Worm (Caenorhabditis elegans): Measurements from ENCODE around the gene K02E7.10.
"Not testable (repeated sequence)": the region's sequence is repeated elsewhere in the genome, so short reads cannot be mapped to it uniquely, and the experiment has no call there.

K02E7.10 gene

DNA sequence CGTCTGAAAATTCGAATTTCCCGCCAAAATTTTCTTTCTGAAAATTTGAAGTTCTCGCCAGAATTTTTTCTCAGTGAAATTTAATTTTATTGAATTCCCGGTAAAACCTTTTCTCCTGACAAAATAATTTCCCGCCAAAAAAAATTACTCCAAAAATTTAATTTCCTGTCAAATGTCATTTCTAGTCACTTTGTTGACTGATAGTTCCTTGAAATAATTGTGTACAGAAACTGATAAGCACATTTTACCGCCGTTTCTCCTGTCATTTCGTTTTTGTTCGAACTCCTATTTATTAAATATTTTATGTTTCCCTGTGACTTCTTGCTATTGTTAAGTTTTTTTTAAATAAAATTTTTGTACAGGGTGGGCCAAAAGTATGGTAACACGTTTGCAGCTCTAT, 2.9 kb downstream of the K02E7.10 start:
- no peak for TF ChIP-seq ceh-8 (GFP tag; optimal IDR thresholded peaks at IDR 0.05)
- no peak for TF ChIP-seq unc-62 (GFP tag; optimal IDR thresholded peaks at IDR 0.05)
- TF ChIP-seq swsn-7 (tag; optimal IDR thresholded peaks at IDR 0.05) = no peak
- TF ChIP-seq nhr-237 (tag; optimal IDR thresholded peaks at IDR 0.05) = no peak
- no peak for TF ChIP-seq ama-1 (optimal IDR thresholded peaks at IDR 0.05)
- TF ChIP-seq C04F5.9 (tag; optimal IDR thresholded peaks at IDR 0.05) = no peak
- TF ChIP-seq aly-2 (tag; optimal IDR thresholded peaks at IDR 0.05) = no peak
- no peak for TF ChIP-seq Y116A8C.19 (tag; optimal IDR thresholded peaks at IDR 0.05; ENCODE audit: borderline replicate concordance)

DNA sequence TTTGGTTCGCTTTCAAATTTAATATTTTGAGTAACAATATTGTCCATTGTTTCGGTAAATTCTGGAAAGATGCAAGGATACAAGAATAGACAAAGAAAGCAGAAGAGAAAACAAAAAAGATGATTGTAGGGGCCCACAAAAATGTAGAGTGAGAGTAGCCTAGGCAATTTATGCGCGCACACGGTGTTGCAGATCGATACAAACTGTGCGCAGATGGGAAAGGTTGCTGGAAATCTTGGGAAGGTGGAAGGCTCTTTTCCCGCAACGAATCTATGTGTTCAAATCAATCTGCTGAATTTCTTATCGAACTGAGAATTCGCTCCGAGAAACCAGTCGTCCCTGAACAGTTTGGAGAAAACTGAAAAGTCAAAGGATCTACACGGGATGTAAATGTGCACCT, 6.1 kb downstream of the K02E7.10 start, which contains the start of gene btb-10:
btb-10 (minus strand) TSS at position 101 of the 400 bp plus-strand sequence.
- TF ChIP-seq pax-3, vab-15, hlh-4 (tag; optimal IDR thresholded peaks at IDR 0.05): not testable (repeated sequence)

DNA sequence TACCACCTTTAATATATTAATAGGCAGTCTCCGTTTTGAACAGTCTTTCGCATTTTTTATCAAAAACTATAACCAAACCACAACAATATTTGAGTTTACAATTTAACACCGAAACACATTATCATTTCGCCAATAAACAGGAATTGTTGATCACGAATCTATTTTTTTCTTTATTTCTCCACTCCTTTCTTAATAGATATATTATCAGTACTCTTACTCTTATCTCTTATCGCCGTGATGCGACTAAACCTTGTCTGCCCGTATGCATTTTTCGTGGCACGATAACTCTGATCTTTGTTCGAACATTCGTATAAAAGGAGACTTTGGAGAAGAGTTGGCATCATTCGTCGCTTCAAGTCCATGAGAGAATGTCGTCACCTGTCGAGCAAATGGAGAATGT, 10.0 kb downstream of the K02E7.10 start:
- TF ChIP-seq tlp-1 (tag; optimal IDR thresholded peaks at IDR 0.05) = no peak
- no peak for TF ChIP-seq hlh-17 (GFP tag; optimal IDR thresholded peaks at IDR 0.05; ENCODE audit: borderline replicate concordance)
- no peak for TF ChIP-seq sup-37 (GFP tag; optimal IDR thresholded peaks at IDR 0.05)
- TF ChIP-seq pqm-1 (tag; optimal IDR thresholded peaks at IDR 0.05) = peak; percentile 2
- TF ChIP-seq sox-4 (tag; optimal IDR thresholded peaks at IDR 0.05) = no peak
- peak; percentile 3 for TF ChIP-seq nhr-90 (tag; optimal IDR thresholded peaks at IDR 0.05; ENCODE audit: poor library complexity)
- TF ChIP-seq elt-2 (tag; optimal IDR thresholded peaks at IDR 0.05) = peak; percentile 99
- peak; percentile 46 for TF ChIP-seq lin-14 (GFP tag; optimal IDR thresholded peaks at IDR 0.05)
- TF ChIP-seq nhr-20 (tag; optimal IDR thresholded peaks at IDR 0.05) = peak; percentile 45
- peak; percentile 51 for TF ChIP-seq nhr-71 (tag; optimal IDR thresholded peaks at IDR 0.05)
- TF ChIP-seq elt-3 (tag; optimal IDR thresholded peaks at IDR 0.05) = peak in 5 of 6 experiments; percentile 9 to 71 (median 41)

DNA sequence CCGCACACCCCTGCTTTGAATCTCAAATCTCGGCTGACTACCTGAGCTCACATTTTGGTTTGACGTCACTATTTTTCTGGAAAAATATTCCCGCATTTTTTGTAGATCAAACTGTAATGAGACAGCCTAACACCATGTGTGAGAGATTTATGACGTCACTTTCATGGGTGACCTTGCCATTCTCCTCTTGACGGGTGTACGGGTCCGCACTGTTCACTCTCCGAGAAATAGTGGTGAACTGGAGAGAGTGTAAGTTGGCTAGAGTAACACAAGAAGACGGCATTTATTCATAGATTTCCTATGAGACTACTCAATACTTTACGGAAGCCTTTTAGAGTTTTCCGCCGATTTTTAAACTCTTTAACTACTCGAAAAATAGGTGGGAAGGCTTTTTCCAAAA, 12.1 kb downstream of the K02E7.10 start, which contains the start of gene K02E7.7:
K02E7.7 (plus strand) TSS at position 301 of the 400 bp plus-strand sequence.
- TF ChIP-seq ztf-4 (tag; optimal IDR thresholded peaks at IDR 0.05); egl-13 (tag; optimal IDR thresholded peaks at IDR 0.05); fkh-4 (tag; optimal IDR thresholded peaks at IDR 0.05; ENCODE audit: borderline replicate concordance): not testable (repeated sequence)

DNA sequence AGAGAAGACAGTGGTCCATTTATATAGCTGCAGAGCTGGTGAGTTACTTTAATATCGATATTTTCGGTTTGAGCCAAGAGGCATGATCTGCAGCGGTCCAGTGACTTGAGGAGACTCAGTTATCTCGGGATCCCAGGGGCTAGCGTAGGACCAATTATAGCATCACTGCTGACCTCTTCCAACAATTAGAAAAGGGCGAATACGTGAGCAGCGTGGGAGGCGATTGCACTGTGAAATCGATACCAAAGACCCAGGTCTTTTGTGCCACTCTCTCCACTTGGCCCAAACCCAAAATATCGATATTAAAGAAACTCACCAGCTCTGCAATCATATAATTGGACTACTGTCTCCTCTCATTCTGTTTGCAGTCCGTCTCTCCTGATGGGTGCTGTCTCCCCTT, 17.0 kb downstream of the K02E7.10 start, which contains the start of gene fbxb-40:
fbxb-40 (minus strand) TSS at position 101 of the 400 bp plus-strand sequence.
- no peak for TF ChIP-seq ztf-11 (tag; optimal IDR thresholded peaks at IDR 0.05)
- no peak for TF ChIP-seq ceh-90 (tag; optimal IDR thresholded peaks at IDR 0.05)

DNA sequence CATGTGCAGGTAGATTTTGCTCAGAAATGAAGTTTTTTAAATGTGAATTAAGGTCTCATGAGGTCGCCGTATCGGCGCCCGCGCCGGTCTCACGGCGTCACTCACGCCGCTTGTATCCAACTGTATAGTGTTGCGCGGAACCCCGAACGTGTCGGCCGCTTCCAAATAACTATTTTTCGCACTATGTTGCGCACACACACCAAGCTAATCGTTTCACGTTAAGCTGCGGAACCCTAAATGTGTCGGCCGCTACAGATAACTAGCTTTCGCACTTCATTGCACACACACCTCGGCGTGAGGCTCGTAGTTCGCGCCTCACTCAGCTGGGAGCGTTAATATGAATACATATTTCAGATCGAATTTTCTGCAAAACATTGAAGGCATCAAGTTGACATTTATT, 19.9 kb downstream of the K02E7.10 start:
- TF ChIP-seq unc-130 (tag; optimal IDR thresholded peaks at IDR 0.05) (no peak), efl-1 (optimal IDR thresholded peaks at IDR 0.05) (no peak), efl-1 (GFP tag; optimal IDR thresholded peaks at IDR 0.05 in 1 of 2) (peak in 1 of 2 experiments; percentile 34)

DNA sequence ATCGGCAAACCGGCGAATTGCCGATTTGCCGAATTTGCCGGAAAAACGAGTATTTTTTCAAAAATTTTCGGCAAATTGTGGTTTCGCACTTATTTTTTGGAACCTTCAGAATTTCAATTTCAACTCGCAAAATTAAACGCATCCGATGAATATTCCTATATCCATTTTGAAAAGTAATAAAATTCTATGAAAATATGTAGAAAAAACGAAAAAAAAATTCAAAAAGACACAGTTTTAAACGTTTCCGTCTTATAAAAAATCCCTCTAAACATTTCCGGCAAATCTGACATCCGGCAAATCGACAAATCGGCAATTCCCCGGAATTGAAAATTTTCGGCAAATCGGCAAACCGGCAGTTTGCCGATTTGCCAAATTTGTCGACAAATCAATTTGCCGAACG, 21.1 kb downstream of the K02E7.10 start, which contains the start of gene str-148:
str-148 (plus strand) TSS at position 301 of the 400 bp plus-strand sequence.
- TF ChIP-seq hlh-4 (tag; optimal IDR thresholded peaks at IDR 0.05) (no peak), ceh-63 (GFP tag; optimal IDR thresholded peaks at IDR 0.05) (no peak), aly-2 (tag; optimal IDR thresholded peaks at IDR 0.05) (no peak), sup-37 (GFP tag; optimal IDR thresholded peaks at IDR 0.05) (no peak), lin-15B (tag; optimal IDR thresholded peaks at IDR 0.05) (no peak), ztf-11 (tag; optimal IDR thresholded peaks at IDR 0.05) (no peak), ama-1 (optimal IDR thresholded peaks at IDR 0.05) (no peak), skn-1 (tag; optimal IDR thresholded peaks at IDR 0.05) (no peak), fkh-10 (GFP tag; optimal IDR thresholded peaks at IDR 0.05) (no peak), lin-14 (GFP tag; optimal IDR thresholded peaks at IDR 0.05) (no peak), nhr-20 (tag; optimal IDR thresholded peaks at IDR 0.05) (no peak), zag-1 (tag; optimal IDR thresholded peaks at IDR 0.05) (no peak), tbx-2 (tag; optimal IDR thresholded peaks at IDR 0.05) (no peak)

All from whole organism, L1 larva.